Fruit fly (Drosophila melanogaster): ENCODE data around the gene CG2129.

Gene CG2129

dm6 chrX:8129204-8129997 is 16.2 kb upstream of the CG2129 start, which contains the start of gene CG2116:
Gene CG2116, plus strand, starts transcription at chrX:8129812.
- no peak for TF ChIP-seq Snoo (tag; optimal IDR thresholded peaks at IDR 0.05)
- TF ChIP-seq CG12605 (GFP tag; IDR thresholded peaks at IDR 0.05) = no peak
- TF ChIP-seq Pif1B (GFP tag; optimal IDR thresholded peaks at IDR 0.05) = no peak
- TF ChIP-seq CG17806 (tag; optimal IDR thresholded peaks at IDR 0.05) = no peak
- TF ChIP-seq CG32121 (GFP tag; IDR thresholded peaks at IDR 0.05) = no peak
- TF ChIP-seq CG4496 (GFP tag; IDR thresholded peaks at IDR 0.05) = peak; percentile 47; the same call in 1 of the 3 replicates

- TF ChIP-seq CG8301 (tag; optimal IDR thresholded peaks at IDR 0.05) (no peak), CG32121 (GFP tag; IDR thresholded peaks at IDR 0.05) (peak; percentile 54), EcR (GFP tag; optimal IDR thresholded peaks at IDR 0.05) (peak; percentile 4), Pif1B (GFP tag; optimal IDR thresholded peaks at IDR 0.05) (peak; percentile 63), Snoo (tag; optimal IDR thresholded peaks at IDR 0.05) (peak; percentile 10), CG9948 (tag; optimal IDR thresholded peaks at IDR 0.05) (peak; percentile 28), rn (GFP tag; IDR thresholded peaks at IDR 0.05) (no peak), CG8159 (tag; optimal IDR thresholded peaks at IDR 0.05) (no peak), CG12605 (GFP tag; IDR thresholded peaks at IDR 0.05) (0 out of 2 replicates have a peak, but pooled peaks have one; percentile 15), CG4496 (GFP tag; IDR thresholded peaks at IDR 0.05) (peak; percentile 54), CG15710 (tag; optimal IDR thresholded peaks at IDR 0.05) (peak; percentile 20), CG10348 (GFP tag; IDR thresholded peaks at IDR 0.05) (no peak), fd96Ca (GFP tag; IDR thresholded peaks at IDR 0.05) (peak; percentile 48; the same call in 2 of the 3 replicates), CG17806 (tag; optimal IDR thresholded peaks at IDR 0.05) (peak; percentile 40), Ets98B (GFP tag; IDR thresholded peaks at IDR 0.05) (peak; percentile 42; the same call in 1 of the 2 replicates)
These were observed 13.8 kb upstream of the CG2129 start, which contains the start of gene CG10958 for dm6 chrX:8131693-8132313. Gene CG10958, plus strand, starts transcription at chrX:8132285.

- TF ChIP-seq CG10348 (GFP tag; IDR thresholded peaks at IDR 0.05) (no peak), rn (GFP tag; IDR thresholded peaks at IDR 0.05) (no peak), CG17806 (tag; optimal IDR thresholded peaks at IDR 0.05) (no peak), gl (tag; optimal IDR thresholded peaks at IDR 0.05) (no peak), D1 (tag; optimal IDR thresholded peaks at IDR 0.05) (no peak), CG12605 (GFP tag; IDR thresholded peaks at IDR 0.05) (no peak), CG8159 (tag; optimal IDR thresholded peaks at IDR 0.05) (no peak), CG9948 (tag; optimal IDR thresholded peaks at IDR 0.05) (no peak), CG15710 (tag; optimal IDR thresholded peaks at IDR 0.05) (no peak), fd96Ca (GFP tag; IDR thresholded peaks at IDR 0.05) (no peak), Pif1A (GFP tag; optimal IDR thresholded peaks at IDR 0.05) (no peak), EcR (GFP tag; optimal IDR thresholded peaks at IDR 0.05) (no peak), CG34367 (tag; optimal IDR thresholded peaks at IDR 0.05) (no peak), CG13204 (GFP tag; optimal IDR thresholded peaks at IDR 0.05) (no peak)
These were observed 10.2 kb upstream of the CG2129 start, which contains the start of the genes cyr and CG2120 for dm6 chrX:8135420-8135874. Gene cyr, minus strand, starts transcription at chrX:8135713. Gene CG2120, plus strand, starts transcription at chrX:8135824.

dm6 chrX:8137285-8137684 is 8.4 kb upstream of the CG2129 start:
- TF ChIP-seq CG10348 (GFP tag; IDR thresholded peaks at IDR 0.05) = no peak
- no peak for TF ChIP-seq Ets98B (GFP tag; IDR thresholded peaks at IDR 0.05)
- no peak for TF ChIP-seq EcR (GFP tag; optimal IDR thresholded peaks at IDR 0.05)
- TF ChIP-seq CG8159 (tag; optimal IDR thresholded peaks at IDR 0.05) = no peak
- TF ChIP-seq Pif1A (GFP tag; optimal IDR thresholded peaks at IDR 0.05) = no peak
- no peak for TF ChIP-seq CG14655 (GFP tag; optimal IDR thresholded peaks at IDR 0.05)
- no peak for TF ChIP-seq CG12605 (GFP tag; IDR thresholded peaks at IDR 0.05)
- TF ChIP-seq CG17806 (tag; optimal IDR thresholded peaks at IDR 0.05) = no peak
- no peak for TF ChIP-seq D1 (tag; optimal IDR thresholded peaks at IDR 0.05)
- no peak for TF ChIP-seq CG8301 (tag; optimal IDR thresholded peaks at IDR 0.05)
- TF ChIP-seq fd96Ca (GFP tag; IDR thresholded peaks at IDR 0.05) = no peak

- no peak for TF ChIP-seq CG17806 (tag; optimal IDR thresholded peaks at IDR 0.05)
- TF ChIP-seq CG4496 (GFP tag; IDR thresholded peaks at IDR 0.05) = no peak
- TF ChIP-seq CG32121 (GFP tag; IDR thresholded peaks at IDR 0.05) = no peak
- no peak for TF ChIP-seq Pif1A (GFP tag; optimal IDR thresholded peaks at IDR 0.05)
- TF ChIP-seq EcR (GFP tag; optimal IDR thresholded peaks at IDR 0.05) = no peak
- no peak for TF ChIP-seq rn (GFP tag; IDR thresholded peaks at IDR 0.05)
- no peak for TF ChIP-seq CG13204 (GFP tag; optimal IDR thresholded peaks at IDR 0.05)
- no peak for TF ChIP-seq CG14655 (GFP tag; optimal IDR thresholded peaks at IDR 0.05)
- no peak for TF ChIP-seq CG8159 (tag; optimal IDR thresholded peaks at IDR 0.05)
- TF ChIP-seq D1 (tag; optimal IDR thresholded peaks at IDR 0.05) = no peak
- no peak for TF ChIP-seq gl (tag; optimal IDR thresholded peaks at IDR 0.05)
- no peak for TF ChIP-seq Snoo (tag; optimal IDR thresholded peaks at IDR 0.05)
- no peak for TF ChIP-seq Ets98B (GFP tag; IDR thresholded peaks at IDR 0.05)
- no peak for TF ChIP-seq CG9948 (tag; optimal IDR thresholded peaks at IDR 0.05)
- TF ChIP-seq CG15710 (tag; optimal IDR thresholded peaks at IDR 0.05) = no peak
- no peak for TF ChIP-seq CG8301 (tag; optimal IDR thresholded peaks at IDR 0.05)
- TF ChIP-seq CG10348 (GFP tag; IDR thresholded peaks at IDR 0.05) = no peak
- no peak for TF ChIP-seq CG12605 (GFP tag; IDR thresholded peaks at IDR 0.05)
These were observed 4.9 kb upstream of the CG2129 start for dm6 chrX:8140707-8141106.

Measured in whole organism, pupa.